Worm (Caenorhabditis elegans) whole organism, L4 larva: Measurements from ENCODE around the gene C07A12.18.

Experiments used
- aly-2 ChIP-seq: sonication (generic microtip); optimal IDR thresholded peaks from 2 replicates; lab custom pipeline; 2018; ENCODE audit warnings: missing biosample characterization, missing genetic modification characterization
- hmg-1.1 ChIP-seq: fragments of 200-800 bp; sonication (Bioruptor generic); IDR thresholded peaks from 2 replicates; pipeline ENCODE4 v1.3.6; 2022; ENCODE audit warnings: missing genetic modification reagents, missing genetic modification characterization, missing compliant biosample characterization
- zag-1 ChIP-seq: fragments of 150-350 bp; optimal IDR thresholded peaks from 2 replicates; lab custom pipeline; 2014; ENCODE audit warnings: missing biosample characterization, missing genetic modification characterization

DNA sequence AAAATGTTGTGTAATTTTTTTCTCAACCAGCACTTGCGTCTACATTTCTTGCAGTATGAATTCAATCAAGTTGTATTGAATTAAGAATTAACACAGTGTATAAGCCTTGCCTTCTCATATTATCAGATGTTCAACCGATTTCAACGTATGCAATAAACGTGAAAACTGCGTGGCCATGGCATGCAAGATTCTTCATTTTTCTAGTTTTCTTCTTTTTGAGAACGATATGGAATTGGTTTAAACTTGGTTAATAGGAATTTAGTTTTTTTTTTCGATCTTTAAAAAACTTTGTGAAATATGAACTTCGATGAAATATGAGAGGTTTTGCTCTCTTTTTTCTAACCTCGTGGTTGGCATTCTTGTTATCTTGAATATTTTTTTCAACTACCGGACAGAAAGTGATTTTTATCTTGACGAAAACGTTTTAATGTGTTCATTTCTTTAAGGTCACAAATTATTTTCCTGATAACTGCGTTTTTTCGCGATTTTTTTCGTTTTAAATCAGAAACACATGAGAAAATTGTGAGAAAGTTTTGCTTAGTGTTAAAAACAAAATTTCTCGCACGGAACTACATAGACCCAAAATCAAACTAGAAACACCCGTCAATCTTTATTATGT, 19.2 kb downstream of the C07A12.18 start:
- no peak for TF ChIP-seq zag-1 (tag; lab: Kevin White, UChicago)
- TF ChIP-seq hmg-1.1: no peak
- TF ChIP-seq aly-2 (tag; lab: Kevin White, UChicago): no peak
